Fruit fly (Drosophila melanogaster) whole organism, embryonic: ENCODE measurements around the gene CG46310.

ENCODE experiments used
- Awh ChIP-seq: fragments of 200-800 bp; sonication (Bioruptor generic); IDR thresholded peaks from 2 replicates; pipeline ENCODE4, ENCODE4 v1.3.6; 2022; ENCODE audit warnings: missing biosample characterization, missing genetic modification characterization
- CG15073 ChIP-seq: fragments of 200-800 bp; sonication (Bioruptor generic); optimal IDR thresholded peaks from 2 replicates; lab custom pipeline; 2016; ENCODE audit warnings: missing biosample characterization, missing genetic modification characterization
- CG16779 ChIP-seq: fragments of 200-800 bp; sonication (Bioruptor generic); IDR thresholded peaks from 2 replicates; pipeline ENCODE4 v1.3.6; 2022; ENCODE audit warnings: missing biosample characterization, missing genetic modification characterization
- CG34376 ChIP-seq: fragments of 200-800 bp; sonication (Bioruptor generic); optimal IDR thresholded peaks from 2 replicates; lab custom pipeline; 2018; ENCODE audit warnings: missing biosample characterization, mild to moderate bottlenecking, missing genetic modification characterization
- CG6765 ChIP-seq: fragments of 200-800 bp; sonication (Bioruptor generic); optimal IDR thresholded peaks from 3 replicates; lab custom pipeline; 2017; ENCODE audit warnings: missing biosample characterization, mild to moderate bottlenecking, missing genetic modification characterization
- CG7839 ChIP-seq: fragments of 200-800 bp; sonication (Bioruptor generic); optimal IDR thresholded peaks from 3 replicates; lab custom pipeline; 2018; ENCODE audit warnings: missing biosample characterization, mild to moderate bottlenecking, missing genetic modification characterization, moderate library complexity
- CG8281 ChIP-seq: fragments of 200-800 bp; sonication (Bioruptor generic); optimal IDR thresholded peaks from 2 replicates; lab custom pipeline; 2018; ENCODE audit warnings: missing biosample characterization, mild to moderate bottlenecking, missing genetic modification characterization, moderate library complexity
- CG8388 ChIP-seq: fragments of 200-800 bp; sonication (Bioruptor generic); optimal IDR thresholded peaks from 2 replicates; lab custom pipeline; 2019; ENCODE audit warnings: missing biosample characterization, mild to moderate bottlenecking, missing genetic modification characterization, moderate library complexity
- CG8924 ChIP-seq: fragments of 200-800 bp; optimal IDR thresholded peaks from 3 replicates; lab custom pipeline; 2019; ENCODE audit warnings: missing biosample characterization, mild to moderate bottlenecking, missing genetic modification characterization, moderate library complexity
- CG9817 ChIP-seq: fragments of 200-800 bp; sonication (Bioruptor generic); optimal IDR thresholded peaks from 2 replicates; lab custom pipeline; 2018; ENCODE audit warnings: missing biosample characterization, mild to moderate bottlenecking, missing genetic modification characterization, moderate library complexity
- CG9876 ChIP-seq: fragments of 200-800 bp; sonication (Bioruptor generic); optimal IDR thresholded peaks from 2 replicates; lab custom pipeline; 2016; ENCODE audit warnings: missing biosample characterization, missing genetic modification characterization
- D ChIP-seq, 2 experiments: fragments of 200-800 bp in 1 of 2; fragments of >200 bp in 1 of 2; sonication (Bioruptor generic) in 1 of 2; optimal IDR thresholded peaks; 2 replicates in 1 of 2; 3 replicates in 1 of 2; lab custom pipeline; 2017; ENCODE audit warnings: mild to moderate bottlenecking in 1 of 2, missing biosample characterization in 1 of 2, missing genetic modification characterization in 1 of 2, missing genetic modification reagents in 1 of 2
- E2f2 ChIP-seq: fragments of 200-800 bp; sonication (Bioruptor generic); IDR thresholded peaks from 2 replicates; pipeline ENCODE4 v1.3.6; 2022; ENCODE audit warnings: missing biosample characterization, missing genetic modification characterization
- Gug ChIP-seq: fragments of 200-800 bp; sonication (Bioruptor generic); IDR thresholded peaks from 4 replicates; pipeline ENCODE4 v1.3.6; 2022; ENCODE audit warnings: missing biosample characterization, missing genetic modification characterization
- HLH4C ChIP-seq: fragments of 200-800 bp; sonication (Bioruptor generic); IDR thresholded peaks from 3 replicates; pipeline ENCODE4 v1.3.6; 2022; ENCODE audit warnings: missing biosample characterization, missing genetic modification characterization; ENCODE audit not compliant: partially characterized antibody
- Jarid2 ChIP-seq: fragments of 200-800 bp; sonication (Bioruptor generic); optimal IDR thresholded peaks from 3 replicates; lab custom pipeline; 2017; ENCODE audit warnings: mild to moderate bottlenecking, missing biosample characterization, missing genetic modification reagents, missing genetic modification characterization
- Lpt ChIP-seq: fragments of >200 bp; optimal IDR thresholded peaks from 2 replicates; lab custom pipeline; 2018; ENCODE audit warnings: missing biosample characterization, missing genetic modification characterization
- NC2α ChIP-seq: fragments of 200-800 bp; sonication (Bioruptor generic); optimal IDR thresholded peaks from 2 replicates; lab custom pipeline; 2016; ENCODE audit warnings: missing biosample characterization, missing genetic modification characterization
- Nf-YA ChIP-seq: fragments of 200-800 bp; sonication (Bioruptor generic); IDR thresholded peaks from 2 replicates; pipeline ENCODE4 v1.3.6; 2022; ENCODE audit warnings: missing biosample characterization, missing genetic modification characterization
- NfI ChIP-seq: fragments of 200-800 bp; sonication (Bioruptor generic); optimal IDR thresholded peaks from 3 replicates; lab custom pipeline; 2018; ENCODE audit warnings: missing biosample characterization, mild to moderate bottlenecking, missing genetic modification characterization, moderate library complexity
- Ravus ChIP-seq: fragments of 200-800 bp; sonication (Bioruptor generic); IDR thresholded peaks from 2 replicates; pipeline ENCODE4 v1.3.6; 2022; ENCODE audit warnings: missing biosample characterization, missing genetic modification characterization
- Rx ChIP-seq: fragments of 200-800 bp; sonication (Bioruptor generic); IDR thresholded peaks from 2 replicates; pipeline ENCODE4 v1.3.6; 2022; ENCODE audit warnings: missing biosample characterization, missing genetic modification characterization
- Sin3A ChIP-seq: fragments of >200 bp; optimal IDR thresholded peaks from 2 replicates; lab custom pipeline; 2018
- Vsx1 ChIP-seq: fragments of 200-800 bp; sonication (Bioruptor generic); optimal IDR thresholded peaks from 2 replicates; lab custom pipeline; 2017; ENCODE audit warnings: missing biosample characterization, mild to moderate bottlenecking, missing genetic modification characterization, missing genetic modification reagents
- YL-1 ChIP-seq: fragments of 200-800 bp; sonication (Bioruptor generic); optimal IDR thresholded peaks from 3 replicates; lab custom pipeline; 2017; ENCODE audit warnings: missing biosample characterization, mild to moderate bottlenecking, missing genetic modification characterization
- amos ChIP-seq: fragments of 200-800 bp; sonication (Bioruptor generic); IDR thresholded peaks from 2 replicates; pipeline ENCODE4 v1.3.6; 2022; ENCODE audit warnings: missing biosample characterization, missing genetic modification characterization; ENCODE audit not compliant: partially characterized antibody
- bbx ChIP-seq: fragments of 200-800 bp; sonication (Bioruptor generic); IDR thresholded peaks from 2 replicates; pipeline ENCODE4 v1.3.6; 2022; ENCODE audit warnings: missing biosample characterization, missing genetic modification characterization; ENCODE audit not compliant: partially characterized antibody
- br ChIP-seq: fragments of >200 bp; optimal IDR thresholded peaks from 2 replicates; lab custom pipeline; 2017
- btn ChIP-seq: fragments of 200-800 bp; sonication (Bioruptor generic); optimal IDR thresholded peaks from 2 replicates; lab custom pipeline; 2016; ENCODE audit warnings: missing biosample characterization, missing genetic modification characterization
- da ChIP-seq: fragments of 200-800 bp; sonication (Bioruptor generic); optimal IDR thresholded peaks from 2 replicates; lab custom pipeline; 2016; ENCODE audit warnings: missing biosample characterization, missing genetic modification characterization
- dmrt99B ChIP-seq: fragments of 200-800 bp; sonication (Bioruptor generic); optimal IDR thresholded peaks from 2 replicates; lab custom pipeline; 2018; ENCODE audit warnings: missing biosample characterization, mild to moderate bottlenecking, missing genetic modification characterization, moderate library complexity
- ems ChIP-seq: fragments of 200-800 bp; sonication (Bioruptor generic); optimal IDR thresholded peaks from 3 replicates; lab custom pipeline; 2016; ENCODE audit warnings: missing biosample characterization, missing genetic modification characterization
- gce ChIP-seq: fragments of 200-800 bp; sonication (Bioruptor generic); IDR thresholded peaks from 3 replicates; pipeline ENCODE4 v1.3.6; 2022; ENCODE audit warnings: missing biosample characterization, missing genetic modification characterization
- hkb ChIP-seq, 2 experiments: fragments of 200-800 bp in 1 of 2; fragments of >200 bp in 1 of 2; sonication (Bioruptor generic) in 1 of 2; IDR thresholded peaks in 1 of 2; optimal IDR thresholded peaks in 1 of 2; 2 replicates each; pipeline versions ENCODE4 v1.3.6 to Lab custom; 2017 to 2022; ENCODE audit warnings: missing biosample characterization in 1 of 2, missing genetic modification characterization in 1 of 2
- jigr1 ChIP-seq: fragments of 200-800 bp; sonication (Bioruptor generic); IDR thresholded peaks from 3 replicates; pipeline ENCODE4 v1.3.6; 2022; ENCODE audit warnings: missing biosample characterization, missing genetic modification characterization
- jumu ChIP-seq: fragments of 200-800 bp; sonication (Bioruptor generic); optimal IDR thresholded peaks from 3 replicates; lab custom pipeline; 2016; ENCODE audit warnings: missing biosample characterization, missing genetic modification characterization
- ken ChIP-seq: fragments of 200-800 bp; sonication (Bioruptor generic); IDR thresholded peaks from 3 replicates; pipeline ENCODE4 v1.3.6; 2022; ENCODE audit warnings: missing biosample characterization, missing genetic modification characterization
- kni ChIP-seq: fragments of 200-800 bp; sonication (Bioruptor generic); optimal IDR thresholded peaks from 3 replicates; lab custom pipeline; 2017; ENCODE audit warnings: mild to moderate bottlenecking, missing biosample characterization, missing genetic modification reagents, missing genetic modification characterization
- lmd ChIP-seq: fragments of 200-800 bp; sonication (Bioruptor generic); IDR thresholded peaks from 2 replicates; pipeline ENCODE4 v1.3.6; 2022; ENCODE audit warnings: missing biosample characterization, missing genetic modification characterization
- mirr ChIP-seq: fragments of 200-800 bp; sonication (Bioruptor generic); optimal IDR thresholded peaks from 3 replicates; lab custom pipeline; 2018; ENCODE audit warnings: missing biosample characterization, mild to moderate bottlenecking, missing genetic modification characterization
- p53 ChIP-seq: fragments of 200-800 bp; sonication (Bioruptor generic); optimal IDR thresholded peaks from 2 replicates; lab custom pipeline; 2016; ENCODE audit warnings: missing biosample characterization, missing genetic modification characterization
- phol ChIP-seq: fragments of 200-800 bp; sonication (Bioruptor generic); optimal IDR thresholded peaks from 3 replicates; lab custom pipeline; 2018; ENCODE audit warnings: missing biosample characterization, mild to moderate bottlenecking, missing genetic modification characterization, moderate library complexity
- pros ChIP-seq: fragments of 200-800 bp; sonication (Bioruptor generic); optimal IDR thresholded peaks from 3 replicates; lab custom pipeline; 2019; ENCODE audit warnings: missing biosample characterization, mild to moderate bottlenecking, missing genetic modification characterization, moderate library complexity
- repo ChIP-seq: fragments of 200-800 bp; sonication (Bioruptor generic); optimal IDR thresholded peaks from 2 replicates; lab custom pipeline; 2016; ENCODE audit warnings: missing biosample characterization, missing genetic modification characterization
- shn ChIP-seq: fragments of 200-800 bp; sonication (Bioruptor generic); optimal IDR thresholded peaks from 3 replicates; lab custom pipeline; 2016; ENCODE audit warnings: missing biosample characterization, missing genetic modification characterization
- sob ChIP-seq: fragments of 200-800 bp; sonication (Bioruptor generic); IDR thresholded peaks from 2 replicates; pipeline ENCODE4 v1.3.6; 2022; ENCODE audit warnings: missing biosample characterization, missing genetic modification characterization
- ssp ChIP-seq: fragments of 200-800 bp; sonication (Bioruptor generic); IDR thresholded peaks from 2 replicates; pipeline ENCODE4 v1.3.6; 2022; ENCODE audit warnings: missing biosample characterization, missing genetic modification characterization
- tll ChIP-seq, 2 experiments: fragments of 200-800 bp in 1 of 2; fragments of >200 bp in 1 of 2; sonication (Bioruptor generic) in 1 of 2; optimal IDR thresholded peaks; 2 replicates each; lab custom pipeline; 2017 to 2019; ENCODE audit warnings: missing biosample characterization in 2 of 2, missing genetic modification characterization in 2 of 2, mild to moderate bottlenecking in 1 of 2, moderate library complexity in 1 of 2
- twi ChIP-seq: fragments of 200-800 bp; optimal IDR thresholded peaks from 2 replicates; lab custom pipeline; 2019; ENCODE audit warnings: missing biosample characterization, mild to moderate bottlenecking, missing genetic modification characterization, moderate library complexity
- wek ChIP-seq: fragments of 200-800 bp; sonication (Bioruptor generic); optimal IDR thresholded peaks from 3 replicates; lab custom pipeline; 2018; ENCODE audit warnings: missing biosample characterization, mild to moderate bottlenecking, missing genetic modification characterization, moderate library complexity

CG46310 gene

dm6 chr3R:23141678-23142338, 31.9 kb upstream of the CG46310 start, which contains the start of gene hh (continued):
- no peak for TF ChIP-seq CG8281 (tag; lab: Kevin White, UChicago)
- no peak for TF ChIP-seq da
- TF ChIP-seq CG6765 = no peak
- TF ChIP-seq CG8924 (tag; lab: Kevin White, UChicago) = no peak
- no peak for TF ChIP-seq Awh (GFP tag; lab: Robert Waterston, UW)
- TF ChIP-seq NC2α (GFP tag; lab: Kevin White, UChicago) = no peak
- peak; percentile 76 for TF ChIP-seq pros (GFP tag; lab: Kevin White, UChicago)
- TF ChIP-seq mirr = no peak
- TF ChIP-seq ssp = no peak
- TF ChIP-seq br (lab: Kevin White, UChicago) = no peak
- no peak for TF ChIP-seq CG7839 (tag; lab: Kevin White, UChicago)
- no peak for TF ChIP-seq hkb (optimal IDR thresholded peaks at IDR 0.05; lab: Kevin White, UChicago)
- TF ChIP-seq hkb (GFP tag; IDR thresholded peaks at IDR 0.05; lab: Robert Waterston, UW) = no peak
- TF ChIP-seq Gug (GFP tag; lab: Robert Waterston, UW) = no peak
- TF ChIP-seq p53 (GFP tag; lab: Kevin White, UChicago) = no peak
- TF ChIP-seq Jarid2 (GFP tag; lab: Kevin White, UChicago) = peak; percentile 63
- no peak for TF ChIP-seq btn (GFP tag; lab: Kevin White, UChicago)
- no peak for TF ChIP-seq amos
- TF ChIP-seq D (optimal IDR thresholded peaks at IDR 0.05; lab: Kevin White, UChicago) = peak; percentile 98
- TF ChIP-seq D (GFP tag; optimal IDR thresholded peaks at IDR 0.05; lab: Kevin White, UChicago) = no peak
- no peak for TF ChIP-seq E2f2 (GFP tag; lab: Robert Waterston, UW)
- no peak for TF ChIP-seq lmd
- no peak for TF ChIP-seq repo (GFP tag; lab: Kevin White, UChicago)
- TF ChIP-seq jigr1 = no peak
- no peak for TF ChIP-seq ken
- no peak for TF ChIP-seq NfI (GFP tag; lab: Kevin White, UChicago)
- TF ChIP-seq wek (GFP tag; lab: Kevin White, UChicago) = no peak
- no peak for TF ChIP-seq CG9817
- no peak for TF ChIP-seq Lpt (GFP tag; lab: Kevin White, UChicago)
- TF ChIP-seq dmrt99B = no peak
- no peak for TF ChIP-seq CG15073
- TF ChIP-seq Nf-YA (GFP tag; lab: Robert Waterston, UW) = no peak
- TF ChIP-seq tll (GFP tag; optimal IDR thresholded peaks at IDR 0.05; lab: Kevin White, UChicago) = peak in 1 of 2 experiments; percentile 59
- no peak for TF ChIP-seq ems (GFP tag; lab: Kevin White, UChicago)
- no peak for TF ChIP-seq gce (GFP tag; lab: Robert Waterston, UW)
- no peak for TF ChIP-seq sob (GFP tag; lab: Robert Waterston, UW)
- TF ChIP-seq Rx (GFP tag; lab: Robert Waterston, UW) = no peak
- TF ChIP-seq Vsx1 (GFP tag; lab: Kevin White, UChicago) = no peak
- TF ChIP-seq kni = peak; percentile 57
- TF ChIP-seq CG8388 (GFP tag; lab: Kevin White, UChicago) = no peak
- TF ChIP-seq CG34376 (GFP tag; lab: Kevin White, UChicago) = no peak
- 0 out of 2 replicates have a peak, but pooled peaks have one; percentile 24 for TF ChIP-seq bbx
- no peak for TF ChIP-seq Sin3A (lab: Kevin White, UChicago)
- TF ChIP-seq CG16779 (GFP tag; lab: Robert Waterston, UW) = no peak
- peak; percentile 97 for TF ChIP-seq twi (tag; lab: Kevin White, UChicago)
- TF ChIP-seq shn (GFP tag; lab: Kevin White, UChicago) = no peak
- TF ChIP-seq jumu (GFP tag; lab: Kevin White, UChicago) = no peak
- no peak for TF ChIP-seq HLH4C (GFP tag; lab: Robert Waterston, UW)
- no peak for TF ChIP-seq phol (tag; lab: Kevin White, UChicago)
- no peak for TF ChIP-seq CG9876 (GFP tag; lab: Kevin White, UChicago)
- no peak for TF ChIP-seq Ravus (GFP tag; lab: Robert Waterston, UW)
- TF ChIP-seq YL-1 (GFP tag; lab: Kevin White, UChicago) = no peak
